Worm (Caenorhabditis elegans) whole organism, mixed stage, embryonic: ENCODE measurements around the gene C35B1.4.

ENCODE experiments used
- blmp-1 ChIP-seq: fragments of 150-350 bp; optimal IDR thresholded peaks from 2 replicates; lab custom pipeline; 2014; ENCODE audit warnings: missing biosample characterization, missing genetic modification characterization
- ces-1 ChIP-seq: fragments of 150-350 bp; optimal IDR thresholded peaks from 2 replicates; lab custom pipeline; 2014; ENCODE audit warnings: missing biosample characterization, missing genetic modification reagents, missing genetic modification characterization
- elt-3 ChIP-seq: fragments of 150-350 bp; optimal IDR thresholded peaks from 2 replicates; lab custom pipeline; 2014; ENCODE audit warnings: missing biosample characterization, missing genetic modification characterization
- lin-13 ChIP-seq: fragments of 150-350 bp; optimal IDR thresholded peaks from 2 replicates; lab custom pipeline; 2014; ENCODE audit warnings: missing biosample characterization, missing genetic modification characterization
- lsy-2 ChIP-seq: fragments of 150-350 bp; optimal IDR thresholded peaks from 2 replicates; lab custom pipeline; 2014; ENCODE audit warnings: missing biosample characterization, missing genetic modification characterization
- nhr-28 ChIP-seq: fragments of 150-350 bp; optimal IDR thresholded peaks from 2 replicates; lab custom pipeline; 2014; ENCODE audit warnings: missing biosample characterization, missing genetic modification characterization
- nhr-76 ChIP-seq: sonication (generic microtip); optimal IDR thresholded peaks from 2 replicates; lab custom pipeline; 2017; ENCODE audit warnings: missing biosample characterization, missing genetic modification characterization
- pha-4 ChIP-seq: fragments of 150-350 bp; optimal IDR thresholded peaks from 2 replicates; lab custom pipeline; 2018; ENCODE audit warnings: missing biosample characterization, missing genetic modification reagents, missing genetic modification characterization
- snpc-4 ChIP-seq: fragments of 150-350 bp; optimal IDR thresholded peaks from 2 replicates; lab custom pipeline; 2014; ENCODE audit warnings: missing biosample characterization, missing genetic modification characterization
- unc-62 ChIP-seq: fragments of 150-350 bp; optimal IDR thresholded peaks from 2 replicates; lab custom pipeline; 2014; ENCODE audit warnings: missing biosample characterization, missing genetic modification reagents, missing genetic modification characterization

DNA sequence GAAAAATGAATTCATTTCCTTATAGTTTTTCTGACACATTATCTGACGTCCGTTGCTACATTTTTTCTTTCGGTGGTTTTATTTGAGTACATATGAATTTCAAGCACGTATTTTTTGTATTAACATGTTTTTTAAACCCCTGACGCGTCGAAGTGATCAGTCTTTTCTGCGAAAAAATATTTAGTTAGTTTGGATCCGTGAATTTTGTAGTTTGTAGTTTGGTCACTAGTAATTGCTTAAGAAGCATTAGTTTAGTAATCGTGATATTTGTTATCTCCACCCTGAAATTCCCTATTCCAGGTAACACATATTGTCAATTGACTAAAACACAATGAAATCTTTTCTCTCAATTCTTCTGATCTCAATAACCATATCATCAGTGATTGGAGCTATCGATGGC, 29.2 kb downstream of the C35B1.4 start, which contains the start of gene C35B1.7:
- no peak for TF ChIP-seq elt-3 (tag; lab: Kevin White, UChicago)
- no peak for TF ChIP-seq lin-13 (tag; lab: Kevin White, UChicago)
- no peak for TF ChIP-seq blmp-1 (tag; lab: Kevin White, UChicago)
- no peak for TF ChIP-seq snpc-4 (tag; lab: Kevin White, UChicago)
- TF ChIP-seq unc-62 (GFP tag; lab: Kevin White, UChicago), result no peak
- no peak for TF ChIP-seq nhr-28 (tag; lab: Kevin White, UChicago)
- TF ChIP-seq ces-1 (GFP tag; lab: Kevin White, UChicago), result no peak
- no peak for TF ChIP-seq lsy-2 (tag; lab: Kevin White, UChicago)
- no peak for TF ChIP-seq pha-4 (tag; lab: Kevin White, UChicago)
- no peak for TF ChIP-seq nhr-76 (tag; lab: Kevin White, UChicago)
